Worm (Caenorhabditis elegans): Measurements from ENCODE around the gene Y38H8A.2.
"Not testable (repeated sequence)": the region's sequence is repeated elsewhere in the genome, so short reads cannot be mapped to it uniquely, and the experiment has no call there.

Y38H8A.2 gene

ce11 chrIV:13493719-13494118 lies 19.5 kb downstream of the Y38H8A.2 start:
- TF ChIP-seq tbx-7 (tag; optimal IDR thresholded peaks at IDR 0.05) (no peak), lim-6 (tag; optimal IDR thresholded peaks at IDR 0.05) (no peak), ceh-2 (tag; optimal IDR thresholded peaks at IDR 0.05) (no peak), nhr-232 (tag; optimal IDR thresholded peaks at IDR 0.05) (no peak), fkh-10 (GFP tag; optimal IDR thresholded peaks at IDR 0.05) (no peak), pha-2 (tag; optimal IDR thresholded peaks at IDR 0.05) (no peak), ceh-24 (tag; optimal IDR thresholded peaks at IDR 0.05) (no peak), mec-3 (tag; optimal IDR thresholded peaks at IDR 0.05; ENCODE audit: borderline replicate concordance) (no peak), unc-55 (GFP tag; optimal IDR thresholded peaks at IDR 0.05) (no peak), elt-4 (tag; optimal IDR thresholded peaks at IDR 0.05) (no peak), dve-1 (tag; optimal IDR thresholded peaks at IDR 0.05) (no peak), pag-3 (tag; optimal IDR thresholded peaks at IDR 0.05; ENCODE audit: borderline replicate concordance) (no peak), fax-1 (tag; optimal IDR thresholded peaks at IDR 0.05) (no peak), syd-9 (tag; optimal IDR thresholded peaks at IDR 0.05) (no peak), che-1 (tag; optimal IDR thresholded peaks at IDR 0.05) (no peak), lin-11 (tag; optimal IDR thresholded peaks at IDR 0.05) (no peak), tbx-2 (tag; optimal IDR thresholded peaks at IDR 0.05) (no peak)

ce11 chrIV:13502806-13503363 lies 28.7 kb downstream of the Y38H8A.2 start, which contains the start of gene tbc-9:
TSS of gene tbc-9 (minus strand) at chrIV:13502856.
- TF ChIP-seq pax-1 (tag; optimal IDR thresholded peaks at IDR 0.05) (no peak), K09A11.1 (tag; optimal IDR thresholded peaks at IDR 0.05; ENCODE audit: insufficient read depth) (no peak), fax-1 (tag; optimal IDR thresholded peaks at IDR 0.05) (no peak), ama-1 (optimal IDR thresholded peaks at IDR 0.05) (no peak), ceh-30 (tag; optimal IDR thresholded peaks at IDR 0.05) (no peak), ceh-22 (tag; optimal IDR thresholded peaks at IDR 0.05) (no peak), pha-2 (tag; optimal IDR thresholded peaks at IDR 0.05) (no peak), dve-1 (tag; optimal IDR thresholded peaks at IDR 0.05) (no peak), unc-86 (tag; optimal IDR thresholded peaks at IDR 0.05) (no peak), pha-4 (tag; optimal IDR thresholded peaks at IDR 0.05) (no peak), pat-9 (tag; optimal IDR thresholded peaks at IDR 0.05) (no peak), unc-55 (GFP tag; optimal IDR thresholded peaks at IDR 0.05) (no peak), hlh-13 (GFP tag; optimal IDR thresholded peaks at IDR 0.05) (no peak), nfya-1 (tag; optimal IDR thresholded peaks at IDR 0.05) (no peak), C08G9.2 (tag; optimal IDR thresholded peaks at IDR 0.05) (no peak), hlh-30 (tag; optimal IDR thresholded peaks at IDR 0.05; ENCODE audit: insufficient read depth) (no peak), madf-2 (tag; optimal IDR thresholded peaks at IDR 0.05) (no peak), ceh-18 (tag; optimal IDR thresholded peaks at IDR 0.05) (no peak)

- TF ChIP-seq unc-3 (GFP tag; conservative IDR thresholded peaks at IDR 0.05), result 0 out of 2 replicates have a peak, but pooled peaks have one; percentile 19
- TF ChIP-seq unc-3 (tag; optimal IDR thresholded peaks at IDR 0.05), result not testable (repeated sequence)
These were observed 29.8 kb downstream of the Y38H8A.2 start for ce11 chrIV:13504065-13504464.

ce11 chrIV:13505144-13505543 lies 30.9 kb downstream of the Y38H8A.2 start, which contains the start of gene seld-1:
TSS of gene seld-1 (plus strand) at chrIV:13505444.
- no peak for TF ChIP-seq nhr-232 (tag; optimal IDR thresholded peaks at IDR 0.05)
- no peak for TF ChIP-seq ceh-34 (tag; optimal IDR thresholded peaks at IDR 0.05)
- no peak for TF ChIP-seq fkh-10 (GFP tag; optimal IDR thresholded peaks at IDR 0.05)
- no peak for TF ChIP-seq ceh-14 (tag; optimal IDR thresholded peaks at IDR 0.05)
- TF ChIP-seq pag-3 (tag; optimal IDR thresholded peaks at IDR 0.05; ENCODE audit: borderline replicate concordance), result no peak
- no peak for TF ChIP-seq F13H6.1 (tag; optimal IDR thresholded peaks at IDR 0.05)
- no peak for TF ChIP-seq tbx-7 (tag; optimal IDR thresholded peaks at IDR 0.05)
- no peak for TF ChIP-seq pat-9 (tag; optimal IDR thresholded peaks at IDR 0.05)
- no peak for TF ChIP-seq ceh-45 (GFP tag; IDR thresholded peaks at IDR 0.05)
- TF ChIP-seq elt-4 (tag; optimal IDR thresholded peaks at IDR 0.05), result no peak
- TF ChIP-seq ztf-16 (tag; optimal IDR thresholded peaks at IDR 0.05), result no peak
- no peak for TF ChIP-seq unc-55 (GFP tag; optimal IDR thresholded peaks at IDR 0.05)
